Worm (Caenorhabditis elegans) whole organism, L3 larva: ENCODE measurements around the gene Y113G7B.28.
A peak's percentile ranks its signal among the peaks of the same experiment; 100 is the strongest.

ENCODE experiments used
- R02D3.7 ChIP-seq: fragments of 150-350 bp; optimal IDR thresholded peaks from 2 replicates; lab custom pipeline; 2014; ENCODE audit warnings: missing biosample characterization, missing genetic modification characterization
- aly-2 ChIP-seq: fragments of 150-350 bp; optimal IDR thresholded peaks from 2 replicates; lab custom pipeline; 2014; ENCODE audit warnings: missing biosample characterization, missing genetic modification characterization
- daf-12 ChIP-seq: fragments of 150-350 bp; optimal IDR thresholded peaks from 2 replicates; lab custom pipeline; 2014; ENCODE audit warnings: missing biosample characterization, missing genetic modification reagents, missing genetic modification characterization
- egl-5 ChIP-seq: fragments of 150-350 bp; optimal IDR thresholded peaks from 2 replicates; lab custom pipeline; 2017; ENCODE audit warnings: missing biosample characterization, missing genetic modification reagents, missing genetic modification characterization, inconsistent platforms
- elt-2 ChIP-seq: sonication (generic microtip); optimal IDR thresholded peaks from 2 replicates; lab custom pipeline; 2016; ENCODE audit warnings: missing genetic modification reagents, mild to moderate bottlenecking, missing genetic modification characterization, missing compliant biosample characterization
- elt-3 ChIP-seq, 3 experiments: fragments of 150-350 bp in 1 of 3; sonication (generic microtip) in 2 of 3; optimal IDR thresholded peaks; 2 replicates in 2 of 3; 4 replicates in 1 of 3; lab custom pipeline; 2014 to 2017; ENCODE audit warnings: missing biosample characterization in 3 of 3, missing genetic modification characterization in 3 of 3
- eor-1 ChIP-seq, 2 experiments: fragments of 150-350 bp; optimal IDR thresholded peaks; 2 replicates each; lab custom pipeline; 2014 to 2018; ENCODE audit warnings: missing biosample characterization in 2 of 2, missing genetic modification characterization in 2 of 2
- fkh-10 ChIP-seq: sonication (generic microtip); optimal IDR thresholded peaks from 2 replicates; lab custom pipeline; 2017; ENCODE audit warnings: missing biosample characterization, missing genetic modification reagents, missing genetic modification characterization
- hmg-11 ChIP-seq: sonication (generic microtip); optimal IDR thresholded peaks from 2 replicates; lab custom pipeline; 2016; ENCODE audit warnings: missing genetic modification characterization, missing compliant biosample characterization
- lin-15B ChIP-seq: fragments of 150-350 bp; optimal IDR thresholded peaks from 2 replicates; lab custom pipeline; 2014; ENCODE audit warnings: missing biosample characterization, missing genetic modification characterization
- lin-39 ChIP-seq: fragments of 150-350 bp; optimal IDR thresholded peaks from 2 replicates; lab custom pipeline; 2018; ENCODE audit warnings: missing biosample characterization, missing genetic modification reagents, missing genetic modification characterization
- mdl-1 ChIP-seq: fragments of 150-350 bp; optimal IDR thresholded peaks from 2 replicates; lab custom pipeline; 2014; ENCODE audit warnings: missing biosample characterization, missing genetic modification characterization
- mml-1 ChIP-seq: fragments of 150-350 bp; sonication (generic microtip); optimal IDR thresholded peaks from 3 replicates; lab custom pipeline; 2014; ENCODE audit warnings: missing biosample characterization, missing genetic modification characterization
- nfya-1 ChIP-seq: sonication (generic microtip); optimal IDR thresholded peaks from 2 replicates; lab custom pipeline; 2017; ENCODE audit warnings: missing genetic modification characterization, mild to moderate bottlenecking, missing compliant biosample characterization, antibody characterized with exemption, moderate library complexity; ENCODE audit not compliant: insufficient read depth
- nhr-11 ChIP-seq: fragments of 150-350 bp; optimal IDR thresholded peaks from 2 replicates; lab custom pipeline; 2014; ENCODE audit warnings: missing biosample characterization, missing genetic modification characterization
- nhr-12 ChIP-seq: fragments of 150-350 bp; optimal IDR thresholded peaks from 2 replicates; lab custom pipeline; 2014; ENCODE audit warnings: missing biosample characterization, missing genetic modification characterization
- nhr-237 ChIP-seq: fragments of 150-350 bp; optimal IDR thresholded peaks from 2 replicates; lab custom pipeline; 2014; ENCODE audit warnings: missing biosample characterization, missing genetic modification characterization
- nhr-25 ChIP-seq: sonication (generic microtip); optimal IDR thresholded peaks from 2 replicates; lab custom pipeline; 2017; ENCODE audit warnings: missing biosample characterization, missing genetic modification characterization
- nhr-43 ChIP-seq: sonication (generic microtip); optimal IDR thresholded peaks from 2 replicates; lab custom pipeline; 2016; ENCODE audit warnings: mild to moderate bottlenecking, missing genetic modification characterization, missing compliant biosample characterization; ENCODE audit not compliant: poor library complexity, severe bottlenecking
- nhr-67 ChIP-seq: fragments of 150-350 bp; optimal IDR thresholded peaks from 2 replicates; lab custom pipeline; 2014; ENCODE audit warnings: missing biosample characterization, missing genetic modification characterization
- nhr-76 ChIP-seq: fragments of 150-350 bp; sonication (generic microtip); optimal IDR thresholded peaks from 5 replicates; lab custom pipeline; 2014; ENCODE audit warnings: missing biosample characterization, missing genetic modification characterization
- nhr-77 ChIP-seq: fragments of 150-350 bp; optimal IDR thresholded peaks from 2 replicates; lab custom pipeline; 2014; ENCODE audit warnings: missing biosample characterization, missing genetic modification characterization
- pha-4 ChIP-seq: fragments of 150-350 bp; optimal IDR thresholded peaks from 2 replicates; lab custom pipeline; 2014; ENCODE audit warnings: missing biosample characterization, missing genetic modification reagents, missing genetic modification characterization
- sea-2 ChIP-seq: fragments of 150-350 bp; sonication (generic microtip); optimal IDR thresholded peaks from 4 replicates; lab custom pipeline; 2014; ENCODE audit warnings: missing biosample characterization, missing genetic modification reagents, missing genetic modification characterization
- skn-1 ChIP-seq: fragments of 150-350 bp; optimal IDR thresholded peaks from 2 replicates; lab custom pipeline; 2014; ENCODE audit warnings: missing biosample characterization, missing genetic modification characterization
- zag-1 ChIP-seq: fragments of 150-350 bp; optimal IDR thresholded peaks from 2 replicates; lab custom pipeline; 2014; ENCODE audit warnings: missing biosample characterization, missing genetic modification characterization
- ztf-11 ChIP-seq: fragments of 150-350 bp; optimal IDR thresholded peaks from 2 replicates; lab custom pipeline; 2014; ENCODE audit warnings: missing biosample characterization, missing genetic modification characterization

The Y113G7B.28 gene

DNA sequence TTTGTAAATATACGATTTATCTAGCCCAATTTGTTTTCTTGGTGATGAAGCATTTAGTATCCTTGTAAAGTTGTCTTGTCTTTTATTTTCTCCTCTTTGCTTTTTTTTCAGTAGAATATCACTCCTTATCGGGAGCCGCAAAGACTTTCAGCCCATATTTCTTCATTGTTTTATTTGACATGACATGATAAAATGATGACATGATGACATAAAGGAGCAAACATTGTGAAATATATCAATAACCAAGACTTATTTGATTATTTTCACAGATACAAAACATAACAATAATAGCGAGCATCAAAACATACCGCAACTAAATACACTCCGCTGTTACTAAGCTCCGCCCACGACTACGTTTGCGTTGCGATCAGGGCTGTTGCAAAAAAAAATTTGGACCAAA is 30.0 kb upstream of the Y113G7B.28 start:
- TF ChIP-seq nhr-77 (tag; lab: Kevin White, UChicago) (no peak), zag-1 (tag; lab: Kevin White, UChicago) (no peak), hmg-11 (no peak), nhr-12 (tag; lab: Kevin White, UChicago) (no peak), nhr-237 (tag; lab: Kevin White, UChicago) (no peak), pha-4 (tag; lab: Kevin White, UChicago) (no peak), sea-2 (GFP tag; lab: Kevin White, UChicago) (no peak), elt-2 (tag; lab: Kevin White, UChicago) (peak; percentile 71), egl-5 (tag; lab: Kevin White, UChicago) (no peak), nhr-67 (no peak), skn-1 (tag; lab: Kevin White, UChicago) (peak; percentile 90), fkh-10 (GFP tag; lab: Kevin White, UChicago) (no peak), elt-3 (tag; optimal IDR thresholded peaks at IDR 0.05; lab: Kevin White, UChicago) (no peak)

DNA sequence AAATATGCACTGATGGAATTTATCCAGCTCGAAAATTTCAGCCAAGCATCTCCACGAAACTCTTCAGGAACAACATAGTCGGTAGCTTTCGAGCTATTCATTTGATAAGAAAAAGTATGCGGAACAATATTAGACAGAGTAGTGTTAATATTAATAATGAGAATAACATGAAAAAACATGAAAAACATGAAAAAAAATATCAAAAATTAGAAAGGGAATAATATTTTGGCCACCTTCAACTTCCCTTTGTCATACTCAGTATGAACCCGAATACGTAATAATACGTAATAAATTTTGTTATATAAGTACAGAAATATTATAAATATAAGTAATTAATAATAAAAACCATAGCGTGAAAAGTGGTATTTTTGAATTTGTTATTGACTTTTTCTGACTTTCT is 23.8 kb upstream of the Y113G7B.28 start, which contains the start of gene srw-39:
Gene srw-39, minus strand, starts transcription at position 101 of the 400 bp plus-strand sequence.
- TF ChIP-seq egl-5 (tag; lab: Kevin White, UChicago) (no peak), mdl-1 (tag; lab: Kevin White, UChicago) (no peak), nhr-76 (tag; lab: Kevin White, UChicago) (no peak), R02D3.7 (tag; lab: Kevin White, UChicago) (no peak), lin-15B (tag; lab: Kevin White, UChicago) (no peak), mml-1 (no peak), elt-2 (tag; lab: Kevin White, UChicago) (no peak)

DNA sequence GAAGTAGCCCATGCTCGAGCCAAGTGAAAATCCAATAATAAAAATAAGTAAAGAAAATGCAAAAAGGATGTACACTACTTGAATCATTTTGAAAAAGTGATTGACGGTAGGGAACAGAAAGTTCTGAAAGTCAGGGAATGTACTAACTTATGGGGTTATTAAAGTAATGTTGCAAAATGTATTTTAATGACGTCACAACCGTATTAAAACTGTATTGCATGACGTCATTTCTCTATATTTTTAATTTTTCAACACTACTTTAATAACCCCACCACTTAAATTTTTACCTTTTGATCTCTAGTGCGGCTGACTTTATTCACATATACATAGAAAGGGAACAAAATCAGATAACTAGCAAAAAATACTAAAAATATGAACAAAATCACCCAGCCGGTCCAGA is 13.5 kb upstream of the Y113G7B.28 start:
- no peak for TF ChIP-seq daf-12 (tag; lab: Kevin White, UChicago)
- no peak for TF ChIP-seq mdl-1 (tag; lab: Kevin White, UChicago)
- no peak for TF ChIP-seq nfya-1 (tag; lab: Kevin White, UChicago)
- TF ChIP-seq nhr-25, result no peak
- no peak for TF ChIP-seq nhr-11 (tag; lab: Kevin White, UChicago)
- TF ChIP-seq R02D3.7 (tag; lab: Kevin White, UChicago), result no peak
- no peak for TF ChIP-seq sea-2 (GFP tag; lab: Kevin White, UChicago)

DNA sequence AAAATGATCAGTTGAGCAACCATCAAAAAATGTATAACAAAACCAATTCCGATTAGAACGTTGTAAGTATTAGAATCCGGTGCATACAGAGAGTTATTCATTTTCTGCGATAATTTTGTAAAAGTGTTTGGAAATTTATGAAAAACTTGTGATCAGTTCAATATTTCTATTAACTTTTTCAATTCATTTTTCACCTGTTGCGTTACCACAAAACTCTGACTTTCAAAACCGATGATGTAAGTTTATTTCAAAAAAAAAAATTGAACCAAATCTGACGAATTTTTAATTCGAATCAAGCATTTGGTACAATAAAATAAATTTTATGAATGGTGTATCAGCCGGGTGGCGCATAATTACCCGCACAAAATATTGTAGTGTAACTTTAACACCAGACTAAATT is 9.2 kb upstream of the Y113G7B.28 start, which contains the start of gene srz-16:
Gene srz-16, minus strand, starts transcription at position 101 of the 400 bp plus-strand sequence.
- TF ChIP-seq nhr-12 (tag; lab: Kevin White, UChicago) (no peak), nhr-67 (no peak), nhr-77 (tag; lab: Kevin White, UChicago) (no peak)
- TF ChIP-seq, all 47 proteins: peak for 0

DNA sequence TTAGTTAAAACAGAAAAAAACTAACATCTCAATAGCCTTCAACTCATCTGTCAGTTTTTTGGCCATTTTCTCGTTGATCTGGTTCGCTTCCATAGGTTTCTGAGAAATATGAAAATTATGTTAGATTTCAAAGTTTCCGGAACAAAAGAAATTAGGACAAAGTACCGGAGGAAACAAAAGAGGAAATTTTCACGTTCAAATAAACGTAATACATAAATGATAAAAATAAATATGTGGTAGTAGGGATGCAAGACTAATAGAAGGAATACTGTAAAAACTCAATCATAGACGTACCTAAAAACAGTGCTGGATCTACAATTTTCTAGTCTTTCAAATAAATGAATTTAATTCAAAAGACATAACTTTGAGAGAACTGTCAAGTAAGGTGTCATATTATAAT is 7.0 kb upstream of the Y113G7B.28 start, which contains the start of gene fbxa-116:
Gene fbxa-116, minus strand, starts transcription at position 101 of the 400 bp plus-strand sequence.
- TF ChIP-seq eor-1 (tag; optimal IDR thresholded peaks at IDR 0.05; lab: Kevin White, UChicago) (no peak), nfya-1 (tag; lab: Kevin White, UChicago) (no peak), nhr-25 (no peak), mml-1 (no peak), nhr-43 (no peak), daf-12 (tag; lab: Kevin White, UChicago) (no peak), mdl-1 (tag; lab: Kevin White, UChicago) (no peak), aly-2 (tag; lab: Kevin White, UChicago) (no peak), lin-39 (tag; lab: Kevin White, UChicago) (no peak)
- TF ChIP-seq, all 47 proteins: peak for 0

DNA sequence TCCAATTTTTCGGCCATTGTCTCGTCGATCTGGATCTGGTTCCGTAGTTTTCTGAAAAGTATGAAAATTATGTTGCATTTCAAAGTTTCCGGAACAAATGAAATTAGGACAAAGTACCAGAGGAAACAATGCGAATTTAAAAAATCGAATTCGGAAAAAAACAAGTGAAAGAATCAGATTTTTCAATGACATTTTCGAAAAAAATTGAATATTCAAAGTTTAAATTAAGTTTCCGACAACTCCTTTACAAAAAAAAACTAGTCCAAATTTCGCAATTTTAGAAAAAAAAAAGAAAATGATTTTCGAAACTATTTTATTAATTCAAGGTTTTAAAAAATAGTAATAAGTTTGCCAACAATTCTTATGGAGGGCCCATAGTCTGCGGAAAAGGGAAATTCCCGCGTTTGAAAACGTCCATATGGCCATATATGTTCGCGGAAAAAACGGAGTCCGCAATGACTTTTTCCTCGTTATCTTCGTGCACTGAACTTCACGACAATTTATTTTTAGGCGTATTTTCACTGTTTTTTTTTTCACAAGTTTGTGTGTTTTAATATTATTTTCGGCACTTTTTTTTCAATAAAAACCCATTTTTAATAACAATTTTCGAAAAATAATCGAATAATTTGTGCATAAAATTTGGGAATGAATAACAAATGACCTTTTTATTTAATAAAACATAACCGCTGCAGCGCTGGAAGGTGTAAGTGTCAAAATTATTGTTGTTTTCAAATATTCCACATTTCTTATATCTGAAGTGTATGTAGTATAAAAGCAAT is 3.5 kb upstream of the Y113G7B.28 start, which contains the start of the genes fbxa-115 and Y113G7B.27:
Gene fbxa-115, minus strand, starts transcription at position 51 of the 779 bp plus-strand sequence.
Gene Y113G7B.27, plus strand, starts transcription at position 729 of the 779 bp plus-strand sequence.
- peak; percentile 72 for TF ChIP-seq skn-1 (tag; lab: Kevin White, UChicago)
- TF ChIP-seq ztf-11 (tag; lab: Kevin White, UChicago), result no peak
